Fruit fly (Drosophila melanogaster) whole organism, adult: ENCODE measurements around the gene CG16782.

ENCODE experiments used
- CG11617 ChIP-seq: fragments of 200-800 bp; sonication (Bioruptor generic); optimal IDR thresholded peaks from 2 replicates; lab custom pipeline; 2017; ENCODE audit warnings: mild to moderate bottlenecking, missing biosample characterization, missing genetic modification reagents, missing genetic modification characterization
- CG12768 ChIP-seq: fragments of 200-800 bp; sonication (Bioruptor generic); optimal IDR thresholded peaks from 2 replicates; lab custom pipeline; 2017; ENCODE audit warnings: missing biosample characterization, missing genetic modification characterization, mild to moderate bottlenecking, moderate library complexity, missing genetic modification reagents
- CG14711 ChIP-seq: fragments of 200-800 bp; sonication (Bioruptor generic); optimal IDR thresholded peaks from 2 replicates; lab custom pipeline; 2018; ENCODE audit warnings: missing biosample characterization, mild to moderate bottlenecking, missing genetic modification characterization, moderate library complexity
- CG7101 ChIP-seq: fragments of 200-800 bp; sonication (Bioruptor generic); optimal IDR thresholded peaks from 2 replicates; lab custom pipeline; 2018; ENCODE audit warnings: missing biosample characterization, mild to moderate bottlenecking, missing genetic modification characterization, moderate library complexity
- Crg-1 ChIP-seq: fragments of 200-800 bp; sonication (Bioruptor generic); optimal IDR thresholded peaks from 2 replicates; lab custom pipeline; 2016; ENCODE audit warnings: missing biosample characterization, missing genetic modification characterization
- Hr96 ChIP-seq: fragments of 200-800 bp; sonication (Bioruptor generic); optimal IDR thresholded peaks from 2 replicates; lab custom pipeline; 2016; ENCODE audit warnings: missing biosample characterization, missing genetic modification characterization
- Mnt ChIP-seq: fragments of 200-800 bp; sonication (Bioruptor generic); optimal IDR thresholded peaks from 2 replicates; lab custom pipeline; 2016; ENCODE audit warnings: missing biosample characterization, mild to moderate bottlenecking, missing genetic modification characterization
- cnc ChIP-seq, 2 experiments: fragments of >200 bp; optimal IDR thresholded peaks; 2 replicates each; lab custom pipeline; 2017
- kay ChIP-seq: fragments of 200-800 bp; sonication (Bioruptor generic); peaks from one replicate; lab custom pipeline; 2016; ENCODE audit warnings: missing biosample characterization, missing genetic modification characterization, borderline replicate concordance
- pad ChIP-seq: fragments of 200-800 bp; sonication (Bioruptor generic); optimal IDR thresholded peaks from 3 replicates; lab custom pipeline; 2017; ENCODE audit warnings: missing biosample characterization, missing genetic modification characterization, mild to moderate bottlenecking, moderate library complexity, missing genetic modification reagents

DNA sequence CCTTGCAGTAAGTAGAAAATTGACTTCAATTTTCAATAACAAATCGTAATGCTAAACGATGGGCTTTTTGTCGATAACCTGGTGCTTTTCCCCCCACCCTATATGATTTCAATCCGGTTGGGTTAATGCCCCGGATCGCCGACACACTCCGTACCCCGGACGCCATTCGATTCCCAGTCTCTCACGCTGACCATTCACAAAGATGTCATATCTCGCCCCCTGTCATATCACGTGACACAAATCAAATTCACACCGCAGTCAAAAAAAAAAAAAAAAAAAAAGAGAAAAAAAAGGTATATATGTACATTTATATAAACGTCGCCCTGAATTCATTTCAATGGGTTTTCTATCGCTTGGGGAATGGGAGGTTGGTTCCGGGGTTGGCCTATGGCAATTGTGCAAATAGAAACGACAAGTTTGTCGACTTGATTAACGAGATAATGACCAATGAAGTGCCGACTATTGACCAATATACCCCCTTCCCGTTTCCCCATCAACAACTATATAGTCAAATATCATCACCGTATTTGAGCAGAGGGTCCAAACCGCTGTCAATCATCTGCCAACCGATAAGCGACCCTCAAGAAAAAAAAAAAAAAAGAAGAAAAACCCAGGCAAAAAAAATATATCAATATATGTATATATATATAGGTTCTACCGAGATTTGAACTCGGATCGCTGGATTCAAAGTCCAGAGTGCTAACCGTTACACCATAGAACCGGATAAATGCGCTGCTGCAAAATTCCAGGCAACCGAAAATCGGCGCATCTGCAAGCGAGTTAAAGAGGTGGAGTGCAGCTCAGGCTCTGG lies 33.0 kb downstream of the CG16782 start:
- TF ChIP-seq kay (GFP tag; lab: Kevin White, UChicago) (peak; percentile 11), CG11617 (GFP tag; lab: Kevin White, UChicago) (no peak), pad (GFP tag; lab: Kevin White, UChicago) (no peak), cnc (optimal IDR thresholded peaks at IDR 0.05; lab: Kevin White, UChicago) (no peak), Mnt (GFP tag; lab: Kevin White, UChicago) (no peak), CG12768 (no peak), CG14711 (tag; lab: Kevin White, UChicago) (no peak), CG7101 (no peak), Hr96 (GFP tag; lab: Kevin White, UChicago) (no peak), Crg-1 (GFP tag; lab: Kevin White, UChicago) (no peak)
